Worm (Caenorhabditis elegans) whole organism, mixed stage, embryonic: ENCODE results near the gene yif-1.

ENCODE experiments used
- elt-3 ChIP-seq: fragments of 150-350 bp; optimal IDR thresholded peaks from 2 replicates; lab custom pipeline; 2014; ENCODE audit warnings: missing biosample characterization, missing genetic modification characterization
- nhr-12 ChIP-seq: fragments of 150-350 bp; optimal IDR thresholded peaks from 2 replicates; lab custom pipeline; 2014; ENCODE audit warnings: missing biosample characterization, missing genetic modification characterization
- snpc-4 ChIP-seq: fragments of 150-350 bp; optimal IDR thresholded peaks from 2 replicates; lab custom pipeline; 2014; ENCODE audit warnings: missing biosample characterization, missing genetic modification characterization
- unc-62 ChIP-seq: fragments of 150-350 bp; optimal IDR thresholded peaks from 2 replicates; lab custom pipeline; 2014; ENCODE audit warnings: missing biosample characterization, missing genetic modification reagents, missing genetic modification characterization

ce11 chrV:10031384-10032171 lies 23.1 kb downstream of the yif-1 start:
- TF ChIP-seq elt-3 (no peak), nhr-12 (tag; lab: Kevin White, UChicago) (no peak), unc-62 (GFP tag; lab: Kevin White, UChicago) (no peak), snpc-4 (no peak)
